5 fruit fly cellular contexts compared by ENCODE assay signal in genomic region chr2L:13804561-13805067, dm6.
TF ChIP-seq lines count a peak whose summit lies in the region.

No protein-coding gene starts in this region.

- TF ChIP-seq CTCF in whole organism, embryonic (GFP tag; optimal IDR thresholded peaks at IDR 0.05; lab: Kevin White, UChicago), result no peak

TF ChIP-seq in whole organism, adult, 20 proteins besides CTCF, POLR2A, EP300 and RAD21:
- TF ChIP-seq cic (GFP tag; optimal IDR thresholded peaks at IDR 0.05; lab: Kevin White, UChicago) (peak; percentile 3), CG7045 (GFP tag; optimal IDR thresholded peaks at IDR 0.05; lab: Kevin White, UChicago) (no peak)

TF ChIP-seq in whole organism, embryonic, 481 proteins besides CTCF, POLR2A, EP300 and RAD21 (continues in another document):
- TF ChIP-seq run (tag; optimal IDR thresholded peaks at IDR 0.05; lab: Kevin White, UChicago) (no peak), CG10366 (GFP tag; IDR thresholded peaks at IDR 0.05; lab: Robert Waterston, UW) (no peak), CG17568 (GFP tag; optimal IDR thresholded peaks at IDR 0.05; lab: Kevin White, UChicago) (no peak), dysf (GFP tag; IDR thresholded peaks at IDR 0.05; lab: Robert Waterston, UW) (no peak; the same call in 2 of the 3 replicates), cwo (GFP tag; optimal IDR thresholded peaks at IDR 0.05; lab: Kevin White, UChicago) (peak; percentile 89), Hmr (GFP tag; optimal IDR thresholded peaks at IDR 0.05; lab: Kevin White, UChicago) (no peak), tgo (GFP tag; IDR thresholded peaks at IDR 0.05; lab: Robert Waterston, UW) (no peak), CG10274 (GFP tag; optimal IDR thresholded peaks at IDR 0.05; lab: Kevin White, UChicago) (peak; percentile 89), danr (GFP tag; IDR thresholded peaks at IDR 0.05; lab: Robert Waterston, UW) (no peak), crol (GFP tag; IDR thresholded peaks at IDR 0.05; lab: Robert Waterston, UW) (peak; percentile 20; the same call in 1 of the 2 replicates), klu (GFP tag; IDR thresholded peaks at IDR 0.05; lab: Robert Waterston, UW) (no peak), shn (GFP tag; optimal IDR thresholded peaks at IDR 0.05; lab: Kevin White, UChicago) (no peak), dati (GFP tag; IDR thresholded peaks at IDR 0.05; lab: Robert Waterston, UW) (0 out of 2 replicates have a peak, but pooled peaks have one; percentile 22), CG16815 (GFP tag; optimal IDR thresholded peaks at IDR 0.05; lab: Kevin White, UChicago) (no peak), wek (GFP tag; optimal IDR thresholded peaks at IDR 0.05; lab: Kevin White, UChicago) (no peak), oc (tag; optimal IDR thresholded peaks at IDR 0.05; lab: Kevin White, UChicago) (no peak), pnt (GFP tag; optimal IDR thresholded peaks at IDR 0.05; lab: Kevin White, UChicago) (no peak), row (GFP tag; IDR thresholded peaks at IDR 0.05; lab: Robert Waterston, UW) (no peak), vvl (GFP tag; IDR thresholded peaks at IDR 0.05; lab: Robert Waterston, UW) (peak; percentile 65), CG31224 (GFP tag; IDR thresholded peaks at IDR 0.05; lab: Robert Waterston, UW) (0 out of 2 replicates have a peak, but pooled peaks have one; percentile 7), onecut (GFP tag; IDR thresholded peaks at IDR 0.05; lab: Robert Waterston, UW) (peak; percentile 46; the same call in 1 of the 2 replicates), Med (GFP tag; lab: Kevin White, UChicago) (peak; percentile 11)

TF ChIP-seq in whole organism, prepupa, 60 proteins besides CTCF, POLR2A, EP300 and RAD21 (continues in another document):
- no peak for TF ChIP-seq Smox (GFP tag; optimal IDR thresholded peaks at IDR 0.05; lab: Kevin White, UChicago)
- no peak for TF ChIP-seq Sox102F (GFP tag; optimal IDR thresholded peaks at IDR 0.05; lab: Kevin White, UChicago)
- no peak for TF ChIP-seq CG31627 (GFP tag; optimal IDR thresholded peaks at IDR 0.05; lab: Kevin White, UChicago)
- peak; percentile 7 for TF ChIP-seq Lpt (GFP tag; optimal IDR thresholded peaks at IDR 0.05; lab: Kevin White, UChicago)
- peak; percentile 21 for TF ChIP-seq CG6808 (GFP tag; optimal IDR thresholded peaks at IDR 0.05; lab: Kevin White, UChicago)
- peak; percentile 44 to 75 for TF ChIP-seq ss (GFP tag; optimal IDR thresholded peaks at IDR 0.05; lab: Kevin White, UChicago)
- peak; percentile 20 for TF ChIP-seq dsx (GFP tag; optimal IDR thresholded peaks at IDR 0.05; lab: Kevin White, UChicago; ENCODE audit: poor library complexity, severe bottlenecking)
- TF ChIP-seq acj6 (GFP tag; optimal IDR thresholded peaks at IDR 0.05; lab: Kevin White, UChicago), result no peak
- TF ChIP-seq Gug (GFP tag; IDR thresholded peaks at IDR 0.05; lab: Robert Waterston, UW), result no peak
- TF ChIP-seq CG10669 (GFP tag; optimal IDR thresholded peaks at IDR 0.05; lab: Kevin White, UChicago), result peak; percentile 13
- peak; percentile 80 for TF ChIP-seq svp (GFP tag; lab: Kevin White, UChicago)
- no peak for TF ChIP-seq CG7368 (GFP tag; optimal IDR thresholded peaks at IDR 0.05; lab: Kevin White, UChicago)
- no peak for TF ChIP-seq CG3032 (tag; optimal IDR thresholded peaks at IDR 0.05; lab: Kevin White, UChicago)
- no peak for TF ChIP-seq cyc (GFP tag; optimal IDR thresholded peaks at IDR 0.05; lab: Kevin White, UChicago)
- peak; percentile 24 for TF ChIP-seq CG9139 (GFP tag; optimal IDR thresholded peaks at IDR 0.05; lab: Kevin White, UChicago)
- TF ChIP-seq Eip75B (GFP tag; optimal IDR thresholded peaks at IDR 0.05; lab: Kevin White, UChicago), result no peak
- peak; percentile 42; the same call in 1 of the 3 replicates for TF ChIP-seq eg (GFP tag; IDR thresholded peaks at IDR 0.05; lab: Robert Waterston, UW)
- TF ChIP-seq CG1621 (tag; optimal IDR thresholded peaks at IDR 0.05; lab: Kevin White, UChicago), result peak; percentile 71
- TF ChIP-seq Sox15 (GFP tag; optimal IDR thresholded peaks at IDR 0.05; lab: Kevin White, UChicago), result no peak
- peak; percentile 15 for TF ChIP-seq esn (GFP tag; optimal IDR thresholded peaks at IDR 0.05; lab: Kevin White, UChicago)
- TF ChIP-seq Eip78C (GFP tag; lab: Kevin White, UChicago), result peak; percentile 53
- TF ChIP-seq Met (GFP tag; optimal IDR thresholded peaks at IDR 0.05; lab: Kevin White, UChicago), result no peak
- peak; percentile 6 for TF ChIP-seq vri (GFP tag; optimal IDR thresholded peaks at IDR 0.05; lab: Kevin White, UChicago)
- peak; percentile 13 for TF ChIP-seq achi (GFP tag; optimal IDR thresholded peaks at IDR 0.05; lab: Kevin White, UChicago)

TF ChIP-seq in whole organism, pupa, 21 proteins besides CTCF, POLR2A, EP300 and RAD21:
- no peak for TF ChIP-seq CG8301 (tag; optimal IDR thresholded peaks at IDR 0.05; lab: Kevin White, UChicago)
- peak; percentile 37 for TF ChIP-seq gl (tag; optimal IDR thresholded peaks at IDR 0.05; lab: Kevin White, UChicago)
- no peak for TF ChIP-seq Pif1B (GFP tag; optimal IDR thresholded peaks at IDR 0.05; lab: Kevin White, UChicago)
- TF ChIP-seq Ets98B (GFP tag; IDR thresholded peaks at IDR 0.05; lab: Robert Waterston, UW), result peak; percentile 46; the same call in 1 of the 2 replicates
- TF ChIP-seq D1 (tag; optimal IDR thresholded peaks at IDR 0.05; lab: Kevin White, UChicago), result no peak
- TF ChIP-seq rn (GFP tag; IDR thresholded peaks at IDR 0.05; lab: Robert Waterston, UW), result no peak
- no peak for TF ChIP-seq CG9948 (tag; optimal IDR thresholded peaks at IDR 0.05; lab: Kevin White, UChicago)
- TF ChIP-seq CG4496 (GFP tag; IDR thresholded peaks at IDR 0.05; lab: Robert Waterston, UW), result no peak
- TF ChIP-seq EcR (GFP tag; optimal IDR thresholded peaks at IDR 0.05; lab: Kevin White, UChicago), result peak; percentile 90
- no peak for TF ChIP-seq CG13204 (GFP tag; optimal IDR thresholded peaks at IDR 0.05; lab: Kevin White, UChicago)
- TF ChIP-seq CG12605 (GFP tag; IDR thresholded peaks at IDR 0.05; lab: Robert Waterston, UW), result no peak
- TF ChIP-seq CG14655 (GFP tag; optimal IDR thresholded peaks at IDR 0.05; lab: Kevin White, UChicago), result no peak
- no peak for TF ChIP-seq CG8159 (tag; optimal IDR thresholded peaks at IDR 0.05; lab: Kevin White, UChicago)
- TF ChIP-seq CG15710 (tag; optimal IDR thresholded peaks at IDR 0.05; lab: Kevin White, UChicago), result no peak
- peak; percentile 46; the same call in 1 of the 3 replicates for TF ChIP-seq fd96Ca (GFP tag; IDR thresholded peaks at IDR 0.05; lab: Robert Waterston, UW)
- no peak for TF ChIP-seq Snoo (tag; optimal IDR thresholded peaks at IDR 0.05; lab: Kevin White, UChicago)
- TF ChIP-seq CG10348 (GFP tag; IDR thresholded peaks at IDR 0.05; lab: Robert Waterston, UW), result no peak
- TF ChIP-seq CG17806 (tag; optimal IDR thresholded peaks at IDR 0.05; lab: Kevin White, UChicago), result no peak
- TF ChIP-seq Pif1A (GFP tag; optimal IDR thresholded peaks at IDR 0.05; lab: Kevin White, UChicago), result no peak
- no peak for TF ChIP-seq CG32121 (GFP tag; IDR thresholded peaks at IDR 0.05; lab: Robert Waterston, UW)
- no peak for TF ChIP-seq CG34367 (tag; optimal IDR thresholded peaks at IDR 0.05; lab: Kevin White, UChicago)

TF ChIP-seq in whole organism, wandering third instar larva, 38 proteins besides CTCF, POLR2A, EP300 and RAD21:
- TF ChIP-seq Rel (GFP tag; optimal IDR thresholded peaks at IDR 0.05; lab: Kevin White, UChicago) (no peak), Rel (tag; optimal IDR thresholded peaks at IDR 0.05; lab: Kevin White, UChicago) (peak; percentile 8), Dif (GFP tag; optimal IDR thresholded peaks at IDR 0.05; lab: Kevin White, UChicago; ENCODE audit: partially characterized antibody) (peak; percentile 4), Hr83 (GFP tag; optimal IDR thresholded peaks at IDR 0.05; lab: Kevin White, UChicago; ENCODE audit: poor library complexity, severe bottlenecking) (peak; percentile 10), brk (GFP tag; optimal IDR thresholded peaks at IDR 0.05; lab: Kevin White, UChicago) (no peak), dsf (GFP tag; optimal IDR thresholded peaks at IDR 0.05; lab: Kevin White, UChicago; ENCODE audit: borderline replicate concordance) (no peak)
